Fruit fly (Drosophila melanogaster) whole organism, embryonic: ENCODE data around the gene Syt4.

ENCODE experiments used
- Atf-2 ChIP-seq: fragments of 200-800 bp; sonication (Bioruptor generic); optimal IDR thresholded peaks from 2 replicates; lab custom pipeline; 2016; ENCODE audit warnings: missing biosample characterization, missing genetic modification characterization
- B-H1 ChIP-seq: fragments of 200-800 bp; sonication (Bioruptor generic); IDR thresholded peaks from 3 replicates; pipeline ENCODE4 v1.3.6; 2022; ENCODE audit warnings: missing biosample characterization, missing genetic modification characterization
- BEAF-32 ChIP-seq: fragments of 200-800 bp; sonication (Bioruptor generic); optimal IDR thresholded peaks from 3 replicates; lab custom pipeline; 2017; ENCODE audit warnings: missing biosample characterization, missing genetic modification characterization, mild to moderate bottlenecking, moderate library complexity, missing genetic modification reagents
- Bgb ChIP-seq: fragments of 200-800 bp; sonication (Bioruptor generic); IDR thresholded peaks from 2 replicates; pipeline ENCODE4 v1.3.6; 2022; ENCODE audit warnings: missing biosample characterization, missing genetic modification characterization; ENCODE audit not compliant: partially characterized antibody
- Blimp-1 ChIP-seq: fragments of 200-800 bp; sonication (Bioruptor generic); optimal IDR thresholded peaks from 3 replicates; lab custom pipeline; 2018; ENCODE audit warnings: missing biosample characterization, missing genetic modification characterization, mild to moderate bottlenecking, moderate library complexity, missing genetic modification reagents
- BtbVII ChIP-seq: fragments of 200-800 bp; sonication (Bioruptor generic); optimal IDR thresholded peaks from 3 replicates; lab custom pipeline; 2017; ENCODE audit warnings: missing biosample characterization, mild to moderate bottlenecking, missing genetic modification characterization
- CG10147 ChIP-seq: fragments of 200-800 bp; sonication (Bioruptor generic); optimal IDR thresholded peaks from 2 replicates; lab custom pipeline; 2019; ENCODE audit warnings: missing biosample characterization, mild to moderate bottlenecking, missing genetic modification characterization, moderate library complexity
- CG10321 ChIP-seq: fragments of 200-800 bp; sonication (Bioruptor generic); IDR thresholded peaks from 2 replicates; pipeline ENCODE4 v1.3.6; 2022; ENCODE audit warnings: missing biosample characterization, missing genetic modification characterization
- CG11456 ChIP-seq: fragments of 200-800 bp; sonication (Bioruptor generic); IDR thresholded peaks from 3 replicates; pipeline ENCODE4 v1.3.6; 2022; ENCODE audit warnings: missing biosample characterization, missing genetic modification characterization
- CG11560 ChIP-seq: fragments of 200-800 bp; sonication (Bioruptor generic); IDR thresholded peaks from 3 replicates; pipeline ENCODE4 v1.3.6; 2022; ENCODE audit warnings: missing biosample characterization, missing genetic modification characterization
- CG12391 ChIP-seq: fragments of 200-800 bp; sonication (Bioruptor generic); optimal IDR thresholded peaks from 3 replicates; lab custom pipeline; 2018; ENCODE audit warnings: missing biosample characterization, mild to moderate bottlenecking, missing genetic modification characterization, moderate library complexity
- CG14014 ChIP-seq: fragments of 200-800 bp; sonication (Bioruptor generic); IDR thresholded peaks from 2 replicates; pipeline ENCODE4 v1.3.6; 2022; ENCODE audit warnings: missing biosample characterization, missing genetic modification characterization
- CG15601 ChIP-seq: fragments of 200-800 bp; sonication (Bioruptor generic); optimal IDR thresholded peaks from 3 replicates; lab custom pipeline; 2019; ENCODE audit warnings: missing biosample characterization, mild to moderate bottlenecking, missing genetic modification characterization, moderate library complexity
- CG2120 ChIP-seq: fragments of 200-800 bp; sonication (Bioruptor generic); optimal IDR thresholded peaks from 3 replicates; lab custom pipeline; 2016; ENCODE audit warnings: missing biosample characterization, missing genetic modification characterization
- CG31388 ChIP-seq: fragments of 200-800 bp; sonication (Bioruptor generic); optimal IDR thresholded peaks from 2 replicates; lab custom pipeline; 2016; ENCODE audit warnings: missing biosample characterization, missing genetic modification characterization
- CG34224 ChIP-seq: fragments of 200-800 bp; sonication (Bioruptor generic); IDR thresholded peaks from 3 replicates; pipeline ENCODE4 v1.3.6; 2022; ENCODE audit warnings: missing biosample characterization, missing genetic modification characterization; ENCODE audit not compliant: partially characterized antibody
- CG43689 ChIP-seq: fragments of 200-800 bp; sonication (Bioruptor generic); IDR thresholded peaks from 2 replicates; pipeline ENCODE4 v1.3.6; 2022; ENCODE audit warnings: missing biosample characterization, missing genetic modification characterization
- CG7357 ChIP-seq: fragments of 200-800 bp; sonication (Bioruptor generic); IDR thresholded peaks from 3 replicates; pipeline ENCODE4 v1.3.6; 2022; ENCODE audit warnings: missing biosample characterization, missing genetic modification characterization
- CG8281 ChIP-seq: fragments of 200-800 bp; sonication (Bioruptor generic); optimal IDR thresholded peaks from 2 replicates; lab custom pipeline; 2018; ENCODE audit warnings: missing biosample characterization, mild to moderate bottlenecking, missing genetic modification characterization, moderate library complexity
- CG8478 ChIP-seq: fragments of >200 bp; optimal IDR thresholded peaks from 2 replicates; lab custom pipeline; 2018
- CrebB ChIP-seq: fragments of 200-800 bp; sonication (Bioruptor generic); optimal IDR thresholded peaks from 3 replicates; lab custom pipeline; 2018; ENCODE audit warnings: missing biosample characterization, mild to moderate bottlenecking, missing genetic modification characterization
- Ets65A ChIP-seq: fragments of 200-800 bp; sonication (Bioruptor generic); peaks from one replicate; lab custom pipeline; 2016; ENCODE audit warnings: missing biosample characterization, missing genetic modification characterization
- Ets97D ChIP-seq: fragments of 200-800 bp; sonication (Bioruptor generic); optimal IDR thresholded peaks from 3 replicates; lab custom pipeline; 2016; ENCODE audit warnings: missing biosample characterization, missing genetic modification characterization
- NC2α ChIP-seq: fragments of 200-800 bp; sonication (Bioruptor generic); optimal IDR thresholded peaks from 2 replicates; lab custom pipeline; 2016; ENCODE audit warnings: missing biosample characterization, missing genetic modification characterization
- NFAT ChIP-seq: fragments of 200-800 bp; sonication (Bioruptor generic); IDR thresholded peaks from 2 replicates; pipeline ENCODE4 v1.3.6; 2022; ENCODE audit warnings: missing biosample characterization, missing genetic modification characterization
- Nf-YB ChIP-seq: fragments of 200-800 bp; sonication (Bioruptor generic); optimal IDR thresholded peaks from 3 replicates; lab custom pipeline; 2019; ENCODE audit warnings: missing biosample characterization, mild to moderate bottlenecking, missing genetic modification characterization, moderate library complexity
- Oaz ChIP-seq: fragments of 200-800 bp; sonication (Bioruptor generic); IDR thresholded peaks from 2 replicates; pipeline ENCODE4 v1.3.6; 2022; ENCODE audit warnings: missing biosample characterization, missing genetic modification characterization
- Sox100B ChIP-seq: fragments of 200-800 bp; sonication (Bioruptor generic); optimal IDR thresholded peaks from 3 replicates; lab custom pipeline; 2018; ENCODE audit warnings: missing biosample characterization, mild to moderate bottlenecking, missing genetic modification characterization
- ab ChIP-seq: fragments of 200-800 bp; sonication (Bioruptor generic); optimal IDR thresholded peaks from 2 replicates; lab custom pipeline; 2016; ENCODE audit warnings: missing biosample characterization, missing genetic modification characterization
- abd-A ChIP-seq: fragments of 200-800 bp; sonication (Bioruptor generic); optimal IDR thresholded peaks from 3 replicates; lab custom pipeline; 2019; ENCODE audit warnings: missing biosample characterization, mild to moderate bottlenecking, missing genetic modification characterization, moderate library complexity
- ase ChIP-seq: fragments of 200-800 bp; sonication (Bioruptor generic); IDR thresholded peaks from 3 replicates; pipeline ENCODE4 v1.3.6; 2022; ENCODE audit warnings: missing biosample characterization, missing genetic modification characterization
- br ChIP-seq: fragments of >200 bp; optimal IDR thresholded peaks from 2 replicates; lab custom pipeline; 2017
- crp ChIP-seq, 2 experiments: fragments of 200-800 bp; sonication (Bioruptor generic); optimal IDR thresholded peaks; 2 replicates in 1 of 2; 3 replicates in 1 of 2; lab custom pipeline; 2017; ENCODE audit warnings: missing biosample characterization in 2 of 2, missing genetic modification characterization in 2 of 2, mild to moderate bottlenecking in 1 of 2, moderate library complexity in 1 of 2
- disco-r ChIP-seq: fragments of 200-800 bp; sonication (Bioruptor generic); optimal IDR thresholded peaks from 2 replicates; lab custom pipeline; 2016; ENCODE audit warnings: missing biosample characterization, missing genetic modification characterization
- dm ChIP-seq: fragments of 200-800 bp; sonication (Bioruptor generic); optimal IDR thresholded peaks from 3 replicates; lab custom pipeline; 2016; ENCODE audit warnings: missing biosample characterization, missing genetic modification characterization
- ems ChIP-seq: fragments of 200-800 bp; sonication (Bioruptor generic); optimal IDR thresholded peaks from 3 replicates; lab custom pipeline; 2016; ENCODE audit warnings: missing biosample characterization, missing genetic modification characterization
- ewg ChIP-seq: fragments of 200-800 bp; sonication (Bioruptor generic); optimal IDR thresholded peaks from 3 replicates; lab custom pipeline; 2017; ENCODE audit warnings: mild to moderate bottlenecking, missing biosample characterization, missing genetic modification reagents, missing genetic modification characterization
- fd3F ChIP-seq: fragments of 200-800 bp; sonication (Bioruptor generic); optimal IDR thresholded peaks from 2 replicates; lab custom pipeline; 2018; ENCODE audit warnings: missing biosample characterization, mild to moderate bottlenecking, missing genetic modification characterization, moderate library complexity
- fd96Cb ChIP-seq: fragments of 200-800 bp; sonication (Bioruptor generic); optimal IDR thresholded peaks from 2 replicates; lab custom pipeline; 2018; ENCODE audit warnings: missing biosample characterization, mild to moderate bottlenecking, missing genetic modification characterization, moderate library complexity
- grau ChIP-seq: fragments of 200-800 bp; optimal IDR thresholded peaks from 3 replicates; lab custom pipeline; 2019; ENCODE audit warnings: missing biosample characterization, mild to moderate bottlenecking, missing genetic modification characterization, moderate library complexity
- gro ChIP-seq: fragments of 200-800 bp; sonication (Bioruptor generic); optimal IDR thresholded peaks from 2 replicates; lab custom pipeline; 2016; ENCODE audit warnings: missing biosample characterization, missing genetic modification characterization
- her ChIP-seq: fragments of 200-800 bp; sonication (Bioruptor generic); optimal IDR thresholded peaks from 2 replicates; lab custom pipeline; 2016; ENCODE audit warnings: missing biosample characterization, missing genetic modification characterization
- jing ChIP-seq: fragments of 200-800 bp; sonication (Bioruptor generic); optimal IDR thresholded peaks from 2 replicates; lab custom pipeline; 2018; ENCODE audit warnings: missing biosample characterization, mild to moderate bottlenecking, missing genetic modification characterization
- lilli ChIP-seq: fragments of 200-800 bp; sonication (Bioruptor generic); optimal IDR thresholded peaks from 3 replicates; lab custom pipeline; 2016; ENCODE audit warnings: missing biosample characterization, missing genetic modification characterization
- mam ChIP-seq: fragments of 200-800 bp; sonication (Bioruptor generic); optimal IDR thresholded peaks from 3 replicates; lab custom pipeline; 2016; ENCODE audit warnings: missing biosample characterization, missing genetic modification characterization
- nmo ChIP-seq: fragments of 200-800 bp; sonication (Bioruptor generic); optimal IDR thresholded peaks from 2 replicates; lab custom pipeline; 2018; ENCODE audit warnings: missing biosample characterization, mild to moderate bottlenecking, missing genetic modification characterization, moderate library complexity
- pan ChIP-seq, 4 experiments: fragments of >200 bp in 3 of 4; fragments of 200-800 bp in 1 of 4; sonication (Bioruptor generic) in 1 of 4; optimal IDR thresholded peaks in 3 of 4; IDR thresholded peaks in 1 of 4; 2 replicates each; pipeline versions ENCODE4 v1.3.6 to Lab custom; 2017 to 2022; ENCODE audit warnings: missing biosample characterization in 2 of 4, missing genetic modification characterization in 2 of 4, mixed read lengths in 1 of 4
- sens-2 ChIP-seq: fragments of 200-800 bp; sonication (Bioruptor generic); IDR thresholded peaks from 2 replicates; pipeline ENCODE4 v1.3.6; 2022; ENCODE audit warnings: missing biosample characterization, missing genetic modification characterization
- stwl ChIP-seq: fragments of 200-800 bp; sonication (Bioruptor generic); optimal IDR thresholded peaks from 3 replicates; lab custom pipeline; 2018; ENCODE audit warnings: missing biosample characterization, mild to moderate bottlenecking, missing genetic modification characterization, moderate library complexity
- tgo ChIP-seq: fragments of 200-800 bp; sonication (Bioruptor generic); IDR thresholded peaks from 3 replicates; pipeline ENCODE4 v1.3.6; 2022; ENCODE audit warnings: missing biosample characterization, missing genetic modification characterization
- vnd ChIP-seq: fragments of 200-800 bp; sonication (Bioruptor generic); IDR thresholded peaks from 3 replicates; pipeline ENCODE4 v1.3.6; 2022; ENCODE audit warnings: missing biosample characterization, missing genetic modification characterization; ENCODE audit not compliant: partially characterized antibody

The Syt4 gene

DNA sequence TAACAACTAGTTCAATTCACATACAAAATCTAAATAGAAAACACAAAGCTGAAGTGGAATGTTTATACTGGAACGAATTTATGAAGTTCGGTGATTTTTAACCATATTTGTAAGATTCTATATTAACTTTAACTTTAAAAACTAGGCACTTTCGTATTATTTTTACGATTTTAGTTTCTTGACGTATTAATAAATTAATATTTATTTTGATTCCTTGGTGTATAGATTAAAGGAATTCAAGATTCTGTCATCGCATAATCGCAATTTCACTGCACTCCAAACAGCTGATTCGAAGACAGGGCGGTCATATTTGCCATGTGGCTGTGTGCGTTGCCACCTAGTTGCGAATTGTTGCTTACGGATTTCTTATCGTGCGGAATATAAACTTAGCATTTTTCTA is 16.4 kb upstream of the Syt4 start, which contains the start of the genes CG1227 and Dtwd2 (continued):
- TF ChIP-seq Nf-YB (GFP tag; lab: Kevin White, UChicago) (peak; percentile 81), mam (GFP tag; lab: Kevin White, UChicago) (peak; percentile 64), CG7357 (GFP tag; lab: Robert Waterston, UW) (peak; percentile 73; the same call in 2 of the 3 replicates), Atf-2 (GFP tag; lab: Kevin White, UChicago) (peak; percentile 45), CG8281 (tag; lab: Kevin White, UChicago) (peak; percentile 78), fd3F (GFP tag; lab: Kevin White, UChicago) (peak; percentile 93), crp (GFP tag; optimal IDR thresholded peaks at IDR 0.05; lab: Kevin White, UChicago) (peak; percentile 85 to 96), ewg (GFP tag; lab: Kevin White, UChicago) (peak; percentile 74), CG14014 (GFP tag; lab: Robert Waterston, UW) (peak; percentile 94), ems (GFP tag; lab: Kevin White, UChicago) (peak; percentile 72), CG10321 (GFP tag; lab: Robert Waterston, UW) (peak; percentile 73), sens-2 (GFP tag; lab: Robert Waterston, UW) (peak; percentile 80), NC2α (GFP tag; lab: Kevin White, UChicago) (no peak), grau (tag; lab: Kevin White, UChicago) (peak; percentile 95), Ets65A (GFP tag; lab: Kevin White, UChicago) (no peak), pan (optimal IDR thresholded peaks at IDR 0.05; lab: Kevin White, UChicago) (no peak), pan (GFP tag; optimal IDR thresholded peaks at IDR 0.05 in 1 of 2, IDR thresholded peaks at IDR 0.05 in 1 of 2) (peak in 1 of 2 experiments; percentile 93), Sox100B (GFP tag; lab: Kevin White, UChicago) (no peak), CG34224 (GFP tag; lab: Robert Waterston, UW) (no peak), lilli (GFP tag; lab: Kevin White, UChicago) (peak; percentile 86), NFAT (GFP tag; lab: Robert Waterston, UW) (peak; percentile 83), vnd (GFP tag; lab: Robert Waterston, UW) (no peak), her (GFP tag; lab: Kevin White, UChicago) (no peak), gro (GFP tag; lab: Kevin White, UChicago) (no peak), B-H1 (GFP tag; lab: Robert Waterston, UW) (peak; percentile 76; the same call in 2 of the 3 replicates), nmo (peak; percentile 97), stwl (tag; lab: Kevin White, UChicago) (peak; percentile 60), CG8478 (lab: Kevin White, UChicago) (no peak), CG15601 (peak; percentile 94), Blimp-1 (GFP tag; lab: Kevin White, UChicago) (peak; percentile 88), CG2120 (GFP tag; lab: Kevin White, UChicago) (peak; percentile 90), CG12391 (tag; lab: Kevin White, UChicago) (peak; percentile 97), disco-r (peak; percentile 36), Oaz (GFP tag; lab: Robert Waterston, UW) (peak; percentile 89), jing (GFP tag; lab: Kevin White, UChicago) (peak; percentile 50), BtbVII (no peak), CG43689 (GFP tag; lab: Robert Waterston, UW) (peak; percentile 82), CG11560 (peak; percentile 70; the same call in 2 of the 3 replicates), CrebB (tag; lab: Kevin White, UChicago) (peak; percentile 93), dm (GFP tag; lab: Kevin White, UChicago) (peak; percentile 84), fd96Cb (tag; lab: Kevin White, UChicago) (peak; percentile 84), CG31388 (GFP tag; lab: Kevin White, UChicago) (no peak), Ets97D (peak; percentile 32), ab (GFP tag; lab: Kevin White, UChicago) (no peak), ase (GFP tag; lab: Robert Waterston, UW) (peak; percentile 86), CG10147 (peak; percentile 94), CG11456 (GFP tag; lab: Robert Waterston, UW) (peak; percentile 83), abd-A (tag; lab: Kevin White, UChicago) (no peak), tgo (GFP tag; lab: Robert Waterston, UW) (peak; percentile 93), BEAF-32 (no peak), Bgb (GFP tag; lab: Robert Waterston, UW) (no peak), br (lab: Kevin White, UChicago) (no peak)
